Worm (Caenorhabditis elegans) whole organism, mixed stage, embryonic: ENCODE data around the gene srh-258.

Source experiments
- blmp-1 ChIP-seq: fragments of 150-350 bp; optimal IDR thresholded peaks from 2 replicates; lab custom pipeline; 2014; ENCODE audit warnings: missing biosample characterization, missing genetic modification characterization
- ceh-43 ChIP-seq: fragments of 200-800 bp; sonication (Bioruptor generic); optimal IDR thresholded peaks from 2 replicates; lab custom pipeline; 2018; ENCODE audit warnings: mild to moderate bottlenecking, missing genetic modification characterization, moderate library complexity, missing compliant biosample characterization
- ceh-83 ChIP-seq: fragments of 200-800 bp; sonication (Bioruptor generic); optimal IDR thresholded peaks from 2 replicates; lab custom pipeline; 2018; ENCODE audit warnings: mild to moderate bottlenecking, missing genetic modification characterization, missing compliant biosample characterization
- cnd-1 ChIP-seq: fragments of 200-800 bp; sonication (Bioruptor generic); optimal IDR thresholded peaks from 2 replicates; lab custom pipeline; 2018; ENCODE audit warnings: mild to moderate bottlenecking, missing genetic modification characterization, missing compliant biosample characterization
- drap-1 ChIP-seq: fragments of 200-800 bp; sonication (Bioruptor generic); optimal IDR thresholded peaks from 3 replicates; lab custom pipeline; 2018; ENCODE audit warnings: mild to moderate bottlenecking, missing genetic modification characterization, missing compliant biosample characterization
- elt-1 ChIP-seq: sonication (generic microtip); optimal IDR thresholded peaks from 2 replicates; lab custom pipeline; 2017; ENCODE audit warnings: missing genetic modification characterization, mild to moderate bottlenecking, missing compliant biosample characterization, antibody characterized with exemption, moderate library complexity, borderline replicate concordance; ENCODE audit not compliant: insufficient read depth
- elt-3 ChIP-seq: fragments of 150-350 bp; optimal IDR thresholded peaks from 2 replicates; lab custom pipeline; 2014; ENCODE audit warnings: missing biosample characterization, missing genetic modification characterization
- lsy-2 ChIP-seq: fragments of 150-350 bp; optimal IDR thresholded peaks from 2 replicates; lab custom pipeline; 2014; ENCODE audit warnings: missing biosample characterization, missing genetic modification characterization
- nhr-76 ChIP-seq: sonication (generic microtip); optimal IDR thresholded peaks from 2 replicates; lab custom pipeline; 2017; ENCODE audit warnings: missing biosample characterization, missing genetic modification characterization
- pha-4 ChIP-seq: fragments of 150-350 bp; optimal IDR thresholded peaks from 2 replicates; lab custom pipeline; 2018; ENCODE audit warnings: missing biosample characterization, missing genetic modification reagents, missing genetic modification characterization
- sem-2 ChIP-seq: fragments of 200-800 bp; sonication (Bioruptor generic); optimal IDR thresholded peaks from 2 replicates; lab custom pipeline; 2018; ENCODE audit warnings: mild to moderate bottlenecking, missing genetic modification characterization, missing compliant biosample characterization
- snpc-4 ChIP-seq: fragments of 150-350 bp; optimal IDR thresholded peaks from 2 replicates; lab custom pipeline; 2014; ENCODE audit warnings: missing biosample characterization, missing genetic modification characterization
- sptf-1 ChIP-seq: sonication (generic microtip); optimal IDR thresholded peaks from 2 replicates; lab custom pipeline; 2017; ENCODE audit warnings: mild to moderate bottlenecking, missing genetic modification characterization, moderate library complexity, missing compliant biosample characterization
- tbx-8 ChIP-seq: fragments of 200-800 bp; sonication (Bioruptor generic); optimal IDR thresholded peaks from 2 replicates; lab custom pipeline; 2018; ENCODE audit warnings: mild to moderate bottlenecking, missing genetic modification characterization, moderate library complexity, missing compliant biosample characterization
- zip-8 ChIP-seq: fragments of 150-350 bp; optimal IDR thresholded peaks from 2 replicates; lab custom pipeline; 2014; ENCODE audit warnings: missing biosample characterization, missing genetic modification characterization

The srh-258 gene

DNA sequence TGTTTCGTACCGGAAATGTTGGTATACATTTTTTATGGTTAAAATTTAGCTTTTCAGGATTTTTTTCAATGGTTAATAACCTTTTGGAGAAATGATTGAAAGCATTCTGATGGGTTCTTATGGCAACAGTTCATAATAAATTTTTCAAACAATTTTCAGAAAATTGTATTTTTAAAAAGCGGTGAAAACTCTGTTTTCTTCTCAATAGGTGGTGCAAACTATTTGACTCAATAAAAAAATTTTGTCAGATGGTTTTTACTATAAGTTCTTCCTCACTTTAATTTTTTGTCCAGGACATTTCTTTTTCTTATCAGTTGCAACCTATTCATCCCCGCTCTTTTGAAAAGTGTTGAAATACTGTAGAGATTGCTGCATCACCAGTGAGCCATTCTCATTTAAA lies 43.9 kb downstream of the srh-258 start, which contains the start of gene T26H5.14:
T26H5.14 (plus strand) TSS at position 301 of the 400 bp plus-strand sequence.
- TF ChIP-seq cnd-1 (tag; lab: Kevin White, UChicago): no peak
- TF ChIP-seq sptf-1 (tag; lab: Kevin White, UChicago): no peak
- no peak for TF ChIP-seq elt-1 (tag; lab: Kevin White, UChicago)
- no peak for TF ChIP-seq snpc-4 (tag; lab: Kevin White, UChicago)

- TF ChIP-seq ceh-43 (GFP tag; lab: Kevin White, UChicago) (no peak), cnd-1 (tag; lab: Kevin White, UChicago) (no peak), elt-3 (tag; lab: Kevin White, UChicago) (no peak), pha-4 (tag; lab: Kevin White, UChicago) (no peak), lsy-2 (tag; lab: Kevin White, UChicago) (no peak), sem-2 (no peak), nhr-76 (no peak), zip-8 (tag; lab: Kevin White, UChicago) (no peak)
Observed at ce11 chrV:15451421-15451820, 46.5 kb downstream of the srh-258 start, which contains the start of gene srw-33. srw-33 (minus strand) TSS chrV:15451521.

DNA sequence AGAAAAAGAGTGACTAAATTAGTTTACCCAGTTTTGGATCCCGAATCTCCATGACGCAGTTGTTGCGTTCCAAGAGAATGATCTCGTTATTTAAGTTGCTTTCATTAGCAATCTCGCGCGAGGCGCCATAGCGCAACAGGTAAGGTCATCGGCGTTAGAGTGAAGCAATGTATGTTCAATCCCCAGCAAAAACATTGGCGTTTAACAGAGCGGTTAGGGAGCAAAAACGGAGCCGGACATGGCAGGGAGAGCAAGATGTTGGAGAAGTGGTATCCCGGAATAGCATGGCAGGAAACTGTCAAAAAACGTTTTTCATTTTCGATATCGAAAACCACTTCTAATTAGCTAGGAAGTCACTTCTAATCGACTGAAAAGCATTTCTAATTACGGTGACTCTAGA lies 49.4 kb downstream of the srh-258 start:
- no peak for TF ChIP-seq ceh-83
- TF ChIP-seq tbx-8 (GFP tag; lab: Kevin White, UChicago): no peak
- TF ChIP-seq lsy-2 (tag; lab: Kevin White, UChicago): no peak
- TF ChIP-seq snpc-4 (tag; lab: Kevin White, UChicago): no peak
- no peak for TF ChIP-seq zip-8 (tag; lab: Kevin White, UChicago)
- no peak for TF ChIP-seq blmp-1 (tag; lab: Kevin White, UChicago)
- TF ChIP-seq elt-3 (tag; lab: Kevin White, UChicago): no peak
- peak; percentile 5 for TF ChIP-seq drap-1 (GFP tag; lab: Kevin White, UChicago)
- TF ChIP-seq nhr-76: no peak
- TF ChIP-seq, all 35 proteins: peak for 1
